Worm (Caenorhabditis elegans): ENCODE measurements around the gene sre-20.

The sre-20 gene

ce11 chrV:12749558-12749957 is 35.2 kb downstream of the sre-20 start:
- TF ChIP-seq nhr-23 (tag; optimal IDR thresholded peaks at IDR 0.05) = no peak
- TF ChIP-seq sma-9 (GFP tag; optimal IDR thresholded peaks at IDR 0.05) = no peak
- TF ChIP-seq sma-9 (tag; optimal IDR thresholded peaks at IDR 0.05) = no peak
- no peak for TF ChIP-seq skn-1 (tag; optimal IDR thresholded peaks at IDR 0.05)
- TF ChIP-seq mbf-1 (tag; optimal IDR thresholded peaks at IDR 0.05) = no peak
- no peak for TF ChIP-seq ceh-16 (tag; optimal IDR thresholded peaks at IDR 0.05)
- TF ChIP-seq R02D3.7 (tag; optimal IDR thresholded peaks at IDR 0.05) = no peak
- no peak for TF ChIP-seq unc-55 (GFP tag; optimal IDR thresholded peaks at IDR 0.05)

DNA sequence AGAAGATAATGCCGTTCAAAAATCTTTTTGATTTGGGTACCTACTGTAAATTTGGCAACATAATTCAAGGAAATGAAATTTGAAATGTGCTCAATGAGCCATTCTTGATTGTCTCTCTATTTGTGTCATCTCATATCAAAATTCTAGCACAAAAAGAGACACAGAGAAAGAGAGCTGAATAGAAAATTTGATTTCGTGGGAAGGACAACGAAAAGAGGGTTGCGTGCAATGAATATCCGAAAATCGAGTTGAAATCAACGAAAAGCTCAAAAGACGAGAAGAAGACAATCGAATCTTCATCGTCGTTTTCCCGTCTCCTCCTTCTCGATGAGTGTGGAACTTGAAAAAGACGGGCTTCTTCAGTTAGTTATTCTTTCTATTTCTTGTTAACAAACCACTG is 36.9 kb downstream of the sre-20 start, which contains the start of gene C15C8.5:
TSS of gene C15C8.5 (plus strand) at position 152 of the 400 bp plus-strand sequence.
- TF ChIP-seq C34F6.9 (tag; optimal IDR thresholded peaks at IDR 0.05) (no peak), lsy-2 (tag; optimal IDR thresholded peaks at IDR 0.05) (no peak), lin-13 (GFP tag; optimal IDR thresholded peaks at IDR 0.05) (no peak), snpc-4 (tag; optimal IDR thresholded peaks at IDR 0.05) (no peak), nhr-23 (tag; optimal IDR thresholded peaks at IDR 0.05) (no peak), aly-2 (tag; optimal IDR thresholded peaks at IDR 0.05) (no peak), nhr-11 (tag; optimal IDR thresholded peaks at IDR 0.05) (no peak), sem-4 (tag; optimal IDR thresholded peaks at IDR 0.05) (no peak), ama-1 (optimal IDR thresholded peaks at IDR 0.05) (no peak), sma-3 (GFP tag; optimal IDR thresholded peaks at IDR 0.05) (no peak), Y55F3AM.14 (GFP tag; optimal IDR thresholded peaks at IDR 0.05) (no peak), skn-1 (tag; optimal IDR thresholded peaks at IDR 0.05) (no peak), sma-9 (GFP tag; optimal IDR thresholded peaks at IDR 0.05) (no peak), sma-9 (tag; optimal IDR thresholded peaks at IDR 0.05) (no peak), nhr-6 (tag; optimal IDR thresholded peaks at IDR 0.05) (no peak)

- TF ChIP-seq zag-1 (tag; optimal IDR thresholded peaks at IDR 0.05) (no peak), lin-13 (GFP tag; optimal IDR thresholded peaks at IDR 0.05) (no peak), nhr-12 (tag; optimal IDR thresholded peaks at IDR 0.05) (no peak), egl-27 (tag; optimal IDR thresholded peaks at IDR 0.05) (no peak), sma-9 (GFP tag; optimal IDR thresholded peaks at IDR 0.05) (no peak), sma-9 (tag; optimal IDR thresholded peaks at IDR 0.05) (no peak), peb-1 (tag; optimal IDR thresholded peaks at IDR 0.05) (no peak), aly-2 (tag; optimal IDR thresholded peaks at IDR 0.05) (no peak), lin-11 (tag; optimal IDR thresholded peaks at IDR 0.05) (no peak), sma-3 (GFP tag; optimal IDR thresholded peaks at IDR 0.05) (no peak), Y55F3AM.14 (GFP tag; optimal IDR thresholded peaks at IDR 0.05) (no peak), mdl-1 (tag; optimal IDR thresholded peaks at IDR 0.05) (no peak), elt-1 (tag; optimal IDR thresholded peaks at IDR 0.05) (no peak), dmd-4 (tag; optimal IDR thresholded peaks at IDR 0.05) (no peak), R02D3.7 (tag; optimal IDR thresholded peaks at IDR 0.05) (no peak), unc-62 (GFP tag; optimal IDR thresholded peaks at IDR 0.05) (no peak), nhr-6 (tag; optimal IDR thresholded peaks at IDR 0.05) (no peak), unc-55 (GFP tag; optimal IDR thresholded peaks at IDR 0.05) (no peak), ama-1 (optimal IDR thresholded peaks at IDR 0.05) (no peak), nhr-21 (tag; optimal IDR thresholded peaks at IDR 0.05) (no peak), nhr-11 (tag; optimal IDR thresholded peaks at IDR 0.05) (no peak)
Measured at ce11 chrV:12747431-12747830, 37.3 kb downstream of the sre-20 start, which contains the start of gene C15C8.4. TSS of gene C15C8.4 (minus strand) at chrV:12747463.

DNA sequence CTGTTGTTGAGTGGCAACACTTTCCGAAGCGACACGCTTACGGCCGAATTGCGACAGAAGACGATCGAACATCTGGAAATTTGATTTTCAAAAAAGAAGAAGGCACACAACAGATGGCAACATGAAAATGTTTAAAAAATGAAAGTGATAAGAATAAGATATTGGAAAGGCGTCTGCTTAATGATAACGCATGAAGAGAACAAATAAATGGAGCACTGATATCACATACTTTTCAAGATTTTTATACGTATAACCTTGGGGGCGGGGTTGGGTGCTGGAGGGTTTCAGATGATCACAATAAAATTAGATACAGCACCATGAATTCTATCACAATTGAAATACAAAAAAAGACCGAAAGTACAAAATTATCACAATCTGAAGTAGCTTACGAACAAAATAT is 39.8 kb downstream of the sre-20 start, which contains the start of gene C15C8.7:
TSS of gene C15C8.7 (minus strand) at position 72 of the 400 bp plus-strand sequence.
- no peak for TF ChIP-seq skn-1 (tag; optimal IDR thresholded peaks at IDR 0.05)
- peak; percentile 6 for TF ChIP-seq F13H6.1 (tag; optimal IDR thresholded peaks at IDR 0.05)
- no peak for TF ChIP-seq aly-2 (tag; optimal IDR thresholded peaks at IDR 0.05)
- no peak for TF ChIP-seq lin-11 (tag; optimal IDR thresholded peaks at IDR 0.05)
- TF ChIP-seq peb-1 (tag; optimal IDR thresholded peaks at IDR 0.05) = no peak
- TF ChIP-seq fos-1 (tag; optimal IDR thresholded peaks at IDR 0.05) = peak; percentile 63

DNA sequence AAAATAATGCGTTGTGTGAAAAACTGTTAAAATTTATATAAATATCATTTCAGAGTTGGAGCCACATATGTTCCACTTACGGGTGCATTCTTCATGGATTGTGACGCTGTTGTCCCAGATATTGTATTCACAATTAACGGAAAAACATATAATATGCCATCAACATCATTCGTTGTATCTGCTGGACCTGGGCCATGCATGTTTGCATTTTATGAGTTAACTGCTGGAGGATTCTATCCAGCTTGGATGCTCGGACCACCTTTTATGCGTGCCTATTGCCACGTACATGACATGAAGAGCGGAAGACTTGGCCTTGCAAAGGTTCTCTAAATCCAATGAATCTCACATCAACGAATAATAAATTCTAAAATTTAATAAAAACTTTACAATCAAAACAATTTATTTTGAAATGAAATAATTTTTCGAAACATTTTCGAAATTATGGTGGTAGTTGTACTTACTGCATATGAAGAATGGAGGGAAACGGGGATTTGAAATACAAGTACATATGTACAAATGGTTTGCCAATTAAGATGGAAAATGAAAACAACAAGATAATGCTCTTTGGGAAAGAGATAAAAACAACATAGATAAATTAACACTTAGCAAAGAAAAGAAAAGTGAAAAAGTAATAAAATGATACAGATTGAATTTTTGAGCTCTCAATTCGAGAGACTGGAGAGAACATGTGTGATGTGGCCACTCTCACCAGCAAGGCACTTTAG is 40.8 kb downstream of the sre-20 start:
- TF ChIP-seq unc-55 (GFP tag; optimal IDR thresholded peaks at IDR 0.05) = no peak
- TF ChIP-seq ceh-16 (tag; optimal IDR thresholded peaks at IDR 0.05) = no peak
- no peak for TF ChIP-seq egl-27 (tag; optimal IDR thresholded peaks at IDR 0.05)
- TF ChIP-seq F13H6.1 (tag; optimal IDR thresholded peaks at IDR 0.05) = no peak
- TF ChIP-seq elt-1 (tag; optimal IDR thresholded peaks at IDR 0.05) = no peak
- no peak for TF ChIP-seq ceh-82 (tag; optimal IDR thresholded peaks at IDR 0.05)
- no peak for TF ChIP-seq mdl-1 (tag; optimal IDR thresholded peaks at IDR 0.05)
- TF ChIP-seq dmd-4 (tag; optimal IDR thresholded peaks at IDR 0.05) = no peak
- TF ChIP-seq zag-1 (tag; optimal IDR thresholded peaks at IDR 0.05) = no peak
- TF ChIP-seq unc-62 (GFP tag; optimal IDR thresholded peaks at IDR 0.05) = no peak
- TF ChIP-seq aly-2 (tag; optimal IDR thresholded peaks at IDR 0.05) = no peak
- TF ChIP-seq Y55F3AM.14 (GFP tag; optimal IDR thresholded peaks at IDR 0.05) = no peak
- TF ChIP-seq unc-39 (tag; optimal IDR thresholded peaks at IDR 0.05) = no peak
- no peak for TF ChIP-seq mbf-1 (tag; optimal IDR thresholded peaks at IDR 0.05)
- no peak for TF ChIP-seq nhr-6 (tag; optimal IDR thresholded peaks at IDR 0.05)
- no peak for TF ChIP-seq C34F6.9 (tag; optimal IDR thresholded peaks at IDR 0.05)
- TF ChIP-seq sma-3 (GFP tag; optimal IDR thresholded peaks at IDR 0.05) = no peak
- no peak for TF ChIP-seq peb-1 (tag; optimal IDR thresholded peaks at IDR 0.05)

All from whole organism, L2 larva.